Worm (Caenorhabditis elegans): ENCODE measurements around the gene vha-6.

DNA sequence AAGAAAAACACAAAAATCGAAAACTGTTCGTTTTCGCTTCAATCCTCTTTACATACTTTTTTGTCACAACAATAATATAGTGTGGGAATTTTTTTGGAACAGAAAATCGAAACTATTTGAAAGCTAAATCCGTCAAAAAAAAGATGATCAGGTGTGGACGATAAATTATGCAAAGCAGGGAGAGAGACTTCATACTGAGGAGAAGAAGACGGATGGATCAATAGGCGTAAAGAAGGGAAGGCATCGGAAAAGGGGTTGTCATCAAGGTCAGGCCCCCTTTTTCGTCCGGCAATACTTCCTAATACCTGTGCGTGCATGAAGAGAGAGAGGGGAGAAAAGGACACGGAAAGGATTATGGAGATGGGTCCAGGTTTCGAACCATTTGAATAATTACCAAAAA, 37.9 kb downstream of the vha-6 start:
- TF ChIP-seq nhr-12 (tag; optimal IDR thresholded peaks at IDR 0.05): no peak
- no peak for TF ChIP-seq hpl-2 (GFP tag; optimal IDR thresholded peaks at IDR 0.05)
- no peak for TF ChIP-seq lsy-2 (tag; optimal IDR thresholded peaks at IDR 0.05)
- peak; percentile 14 for TF ChIP-seq snu-23 (GFP tag; optimal IDR thresholded peaks at IDR 0.05)
- no peak for TF ChIP-seq hlh-17 (GFP tag; optimal IDR thresholded peaks at IDR 0.05; ENCODE audit: borderline replicate concordance)
- TF ChIP-seq fos-1 (tag; optimal IDR thresholded peaks at IDR 0.05): no peak
- no peak for TF ChIP-seq ceh-82 (tag; optimal IDR thresholded peaks at IDR 0.05)
